Fruit fly (Drosophila melanogaster): ENCODE measurements around the gene ais.

ais gene

dm6 chr3L:17846169-17846981 lies 41.9 kb upstream of the ais start, which contains the start of the genes MED19 and CG7430 (continued):
- TF ChIP-seq CG16815 (GFP tag; optimal IDR thresholded peaks at IDR 0.05) (no peak), ham (GFP tag; IDR thresholded peaks at IDR 0.05) (no peak), CG8388 (GFP tag; optimal IDR thresholded peaks at IDR 0.05) (no peak), CG42726 (GFP tag; IDR thresholded peaks at IDR 0.05; ENCODE audit: partially characterized antibody) (peak; percentile 49; the same call in 1 of the 2 replicates), pan (optimal IDR thresholded peaks at IDR 0.05) (no peak), pan (GFP tag; optimal IDR thresholded peaks at IDR 0.05 in 1 of 2, IDR thresholded peaks at IDR 0.05 in 1 of 2) (no peak), CG4730 (GFP tag; IDR thresholded peaks at IDR 0.05) (no peak), Eip74EF (GFP tag; optimal IDR thresholded peaks at IDR 0.05) (no peak), CG31441 (GFP tag; IDR thresholded peaks at IDR 0.05) (peak; percentile 43), CG8290 (GFP tag; optimal IDR thresholded peaks at IDR 0.05) (peak; percentile 11), CG8290 (tag; optimal IDR thresholded peaks at IDR 0.05) (peak in 1 of 2 experiments; percentile 68), hth (optimal IDR thresholded peaks at IDR 0.05) (no peak), dan (GFP tag; IDR thresholded peaks at IDR 0.05) (no peak), CG4360 (GFP tag; IDR thresholded peaks at IDR 0.05) (peak; percentile 28), dati (GFP tag; IDR thresholded peaks at IDR 0.05) (no peak), CG4707 (GFP tag; optimal IDR thresholded peaks at IDR 0.05) (no peak), danr (GFP tag; IDR thresholded peaks at IDR 0.05) (no peak), CG7745 (tag; optimal IDR thresholded peaks at IDR 0.05) (peak; percentile 1), CG1647 (GFP tag; optimal IDR thresholded peaks at IDR 0.05) (no peak), B-H2 (GFP tag; optimal IDR thresholded peaks at IDR 0.05) (no peak), esg (GFP tag; conservative IDR thresholded peaks at IDR 0.05) (no peak), pb (GFP tag; optimal IDR thresholded peaks at IDR 0.05) (no peak), Ravus (GFP tag; IDR thresholded peaks at IDR 0.05) (no peak), CG6813 (GFP tag; optimal IDR thresholded peaks at IDR 0.05) (no peak), kay (GFP tag; optimal IDR thresholded peaks at IDR 0.05) (no peak), unc-4 (GFP tag; IDR thresholded peaks at IDR 0.05; ENCODE audit: partially characterized antibody) (no peak), CG10543 (GFP tag; optimal IDR thresholded peaks at IDR 0.05) (peak; percentile 30), BEAF-32 (GFP tag; optimal IDR thresholded peaks at IDR 0.05) (peak; percentile 80), Nf-YA (GFP tag; IDR thresholded peaks at IDR 0.05) (no peak), HLH4C (GFP tag; IDR thresholded peaks at IDR 0.05; ENCODE audit: partially characterized antibody) (peak; percentile 48), sisA (GFP tag; IDR thresholded peaks at IDR 0.05) (no peak), Dfd (GFP tag; optimal IDR thresholded peaks at IDR 0.05) (no peak), ems (GFP tag; optimal IDR thresholded peaks at IDR 0.05) (no peak), tup (GFP tag; optimal IDR thresholded peaks at IDR 0.05) (no peak), Rx (GFP tag; IDR thresholded peaks at IDR 0.05) (no peak), CG10431 (GFP tag; optimal IDR thresholded peaks at IDR 0.05) (peak; percentile 33), D (optimal IDR thresholded peaks at IDR 0.05) (no peak), D (GFP tag; optimal IDR thresholded peaks at IDR 0.05) (no peak), CG2678 (tag; optimal IDR thresholded peaks at IDR 0.05) (no peak), Bdp1 (GFP tag; optimal IDR thresholded peaks at IDR 0.05) (no peak), wek (GFP tag; optimal IDR thresholded peaks at IDR 0.05) (peak; percentile 16), Gug (GFP tag; IDR thresholded peaks at IDR 0.05) (no peak), Dll (GFP tag; IDR thresholded peaks at IDR 0.05; ENCODE audit: partially characterized antibody) (no peak; the same call in 1 of the 4 replicates), scrt (GFP tag; optimal IDR thresholded peaks at IDR 0.05) (no peak), sr (GFP tag; IDR thresholded peaks at IDR 0.05) (peak; percentile 65; the same call in 2 of the 3 replicates), CG4617 (GFP tag; optimal IDR thresholded peaks at IDR 0.05; ENCODE audit: borderline replicate concordance) (peak; percentile 79), B-H1 (GFP tag; IDR thresholded peaks at IDR 0.05) (no peak), CG8281 (tag; optimal IDR thresholded peaks at IDR 0.05) (no peak), Six4 (GFP tag; optimal IDR thresholded peaks at IDR 0.05) (no peak), Stat92E (GFP tag; optimal IDR thresholded peaks at IDR 0.05) (peak in 1 of 3 experiments; percentile 14)

Data from whole organism, embryonic.